Worm (Caenorhabditis elegans): ENCODE results near the gene wrn-1.

Gene wrn-1

DNA sequence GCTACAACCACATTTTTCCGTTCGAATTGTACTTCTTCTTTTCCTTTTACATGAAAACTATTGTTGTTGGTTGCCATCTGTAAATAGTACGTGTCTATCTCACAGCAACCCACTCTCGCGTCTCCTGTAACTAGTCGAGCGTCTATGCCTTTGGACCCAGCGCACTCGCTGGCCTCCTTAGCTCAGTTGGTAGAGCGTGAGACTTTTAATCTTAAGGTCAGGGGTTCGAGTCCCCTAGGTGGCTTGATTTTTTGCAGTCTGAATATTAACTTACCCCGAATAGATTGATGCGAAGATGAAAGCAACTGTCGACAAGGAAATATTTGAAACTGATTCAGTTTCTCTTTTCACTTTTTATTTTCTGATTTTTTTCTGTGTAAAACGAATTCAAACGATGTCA is 10.3 kb downstream of the wrn-1 start, which contains the start of gene mpz-3 (continued):
- TF ChIP-seq unc-62 (GFP tag; optimal IDR thresholded peaks at IDR 0.05) = no peak

DNA sequence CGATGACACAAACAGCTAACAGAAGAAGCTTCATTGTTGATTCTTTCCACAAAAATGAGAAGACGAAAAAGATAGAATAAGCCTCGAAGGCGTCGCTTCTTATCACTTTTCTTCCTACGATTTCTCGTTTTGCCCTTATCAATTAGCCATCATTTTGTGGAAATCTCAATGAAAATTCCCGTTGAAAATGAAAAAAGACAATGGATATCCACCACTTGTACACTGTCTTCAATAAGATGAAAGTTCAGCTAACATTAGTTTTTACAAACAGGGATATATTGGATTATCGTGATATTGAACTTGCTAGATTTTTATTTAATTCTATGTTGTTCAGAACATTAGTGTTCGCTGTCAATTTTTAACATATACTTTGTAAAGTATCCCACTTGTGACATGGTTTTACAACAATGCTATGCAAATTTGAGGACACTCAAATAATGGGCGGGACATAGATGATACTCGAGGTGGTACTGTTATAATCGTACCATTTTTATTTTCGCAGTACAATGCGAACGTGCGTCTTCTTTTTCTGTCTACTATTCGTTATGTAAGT is 11.9 kb downstream of the wrn-1 start, which contains the start of the genes F18C5.5 and F18C5.9:
Gene F18C5.5, minus strand, starts transcription at position 101 of the 553 bp plus-strand sequence.
Gene F18C5.9, plus strand, starts transcription at position 503 of the 553 bp plus-strand sequence.
- no peak for TF ChIP-seq nhr-25 (tag; optimal IDR thresholded peaks at IDR 0.05)
- TF ChIP-seq unc-55 (GFP tag; optimal IDR thresholded peaks at IDR 0.05) = no peak
- TF ChIP-seq nhr-10 (tag; optimal IDR thresholded peaks at IDR 0.05) = no peak
- TF ChIP-seq ama-1 (optimal IDR thresholded peaks at IDR 0.05) = no peak

DNA sequence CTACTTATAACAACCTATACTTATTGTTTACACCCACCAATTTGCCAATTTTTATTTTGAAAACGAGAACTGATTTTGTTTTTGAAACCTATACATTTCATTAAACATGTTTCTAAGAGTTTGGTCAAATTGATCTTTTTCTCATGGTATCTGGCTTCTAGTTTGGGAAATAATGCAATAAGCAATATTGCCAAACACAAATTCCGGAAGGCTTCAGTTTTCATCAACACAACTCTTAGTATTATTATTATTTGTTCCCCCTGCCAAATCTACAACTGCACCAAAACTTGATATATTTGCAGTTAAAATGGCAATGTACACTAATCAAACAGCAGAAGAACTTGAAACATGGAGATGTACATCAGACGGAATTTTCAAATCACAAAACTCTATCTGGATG is 13.9 kb downstream of the wrn-1 start, which contains the start of gene sra-27:
Gene sra-27, plus strand, starts transcription at position 301 of the 400 bp plus-strand sequence.
- TF ChIP-seq elt-1 (tag; optimal IDR thresholded peaks at IDR 0.05) (no peak), nhr-6 (tag; optimal IDR thresholded peaks at IDR 0.05) (no peak), fos-1 (tag; optimal IDR thresholded peaks at IDR 0.05) (no peak), egl-27 (tag; optimal IDR thresholded peaks at IDR 0.05) (no peak), mdl-1 (tag; optimal IDR thresholded peaks at IDR 0.05) (no peak), snpc-4 (tag; optimal IDR thresholded peaks at IDR 0.05) (no peak), nhr-11 (tag; optimal IDR thresholded peaks at IDR 0.05) (no peak), nhr-77 (tag; optimal IDR thresholded peaks at IDR 0.05) (no peak), nhr-21 (tag; optimal IDR thresholded peaks at IDR 0.05) (no peak), nhr-237 (tag; optimal IDR thresholded peaks at IDR 0.05) (no peak), aly-2 (tag; optimal IDR thresholded peaks at IDR 0.05) (no peak)

DNA sequence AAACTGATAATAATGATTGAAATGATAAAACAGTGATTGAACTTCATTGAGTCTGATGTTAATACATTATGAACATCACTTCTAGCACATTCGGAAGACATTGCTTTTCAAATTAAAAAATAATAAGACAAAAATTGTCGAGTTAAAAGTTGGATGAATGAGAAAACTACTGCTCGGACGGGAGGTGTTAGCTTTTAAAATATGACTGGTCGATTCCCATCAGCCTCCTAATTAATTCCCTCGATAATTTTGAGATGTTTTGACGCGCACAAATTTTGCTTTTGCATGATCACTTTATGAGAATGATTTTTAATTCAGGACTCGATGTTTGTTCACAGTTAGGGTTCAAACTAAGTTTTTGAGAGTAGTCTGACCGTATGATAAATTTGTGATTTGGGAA is 18.9 kb downstream of the wrn-1 start, which contains the start of gene sra-28:
Gene sra-28, minus strand, starts transcription at position 101 of the 400 bp plus-strand sequence.
- TF ChIP-seq lin-11 (tag; optimal IDR thresholded peaks at IDR 0.05) (no peak), nhr-129 (tag; optimal IDR thresholded peaks at IDR 0.05) (no peak), mab-5 (tag; optimal IDR thresholded peaks at IDR 0.05) (no peak), sma-9 (GFP tag; optimal IDR thresholded peaks at IDR 0.05) (no peak), sma-9 (tag; optimal IDR thresholded peaks at IDR 0.05) (no peak), gmeb-1 (tag; optimal IDR thresholded peaks at IDR 0.05) (no peak), ztf-4 (tag; optimal IDR thresholded peaks at IDR 0.05) (no peak), zag-1 (tag; optimal IDR thresholded peaks at IDR 0.05) (no peak), nhr-10 (tag; optimal IDR thresholded peaks at IDR 0.05) (no peak), nhr-12 (tag; optimal IDR thresholded peaks at IDR 0.05) (no peak), alr-1 (tag; optimal IDR thresholded peaks at IDR 0.05) (no peak), R02D3.7 (tag; optimal IDR thresholded peaks at IDR 0.05) (no peak), aly-2 (tag; optimal IDR thresholded peaks at IDR 0.05) (no peak), ceh-82 (tag; optimal IDR thresholded peaks at IDR 0.05) (no peak), unc-55 (GFP tag; optimal IDR thresholded peaks at IDR 0.05) (no peak), sem-4 (tag; optimal IDR thresholded peaks at IDR 0.05) (no peak)

DNA sequence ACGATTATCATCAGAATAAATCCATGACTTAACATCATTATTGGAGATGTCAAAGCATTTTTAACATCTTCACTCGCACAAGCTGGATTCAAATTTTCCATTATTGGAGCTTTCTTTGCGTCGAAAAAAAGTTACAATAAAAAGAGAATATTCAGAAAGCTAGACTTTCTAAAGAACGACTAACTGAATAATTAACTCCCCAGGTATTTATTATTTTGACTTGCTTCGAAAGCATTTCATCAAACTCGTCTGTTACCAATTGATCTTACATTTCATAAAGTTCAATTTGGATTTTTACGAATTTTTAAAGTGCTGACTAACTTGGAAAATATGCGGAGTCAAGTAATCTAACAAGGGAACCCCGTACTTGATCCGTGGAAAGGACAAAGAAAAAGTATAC is 20.9 kb downstream of the wrn-1 start, which contains the start of gene sra-29:
Gene sra-29, minus strand, starts transcription at position 101 of the 400 bp plus-strand sequence.
- TF ChIP-seq gmeb-1 (tag; optimal IDR thresholded peaks at IDR 0.05) (no peak), dmd-4 (tag; optimal IDR thresholded peaks at IDR 0.05) (no peak), nhr-21 (tag; optimal IDR thresholded peaks at IDR 0.05) (no peak), lin-13 (GFP tag; optimal IDR thresholded peaks at IDR 0.05) (no peak), mab-5 (tag; optimal IDR thresholded peaks at IDR 0.05) (no peak), mdl-1 (tag; optimal IDR thresholded peaks at IDR 0.05) (no peak), nhr-12 (tag; optimal IDR thresholded peaks at IDR 0.05) (no peak), nhr-23 (tag; optimal IDR thresholded peaks at IDR 0.05) (no peak), lsy-2 (tag; optimal IDR thresholded peaks at IDR 0.05) (no peak), ztf-11 (tag; optimal IDR thresholded peaks at IDR 0.05) (no peak), mbf-1 (tag; optimal IDR thresholded peaks at IDR 0.05) (no peak), aly-2 (tag; optimal IDR thresholded peaks at IDR 0.05) (no peak), elt-1 (tag; optimal IDR thresholded peaks at IDR 0.05) (no peak), nhr-77 (tag; optimal IDR thresholded peaks at IDR 0.05) (no peak), ztf-4 (tag; optimal IDR thresholded peaks at IDR 0.05) (no peak)

All from whole organism, L2 larva.